Worm (Caenorhabditis elegans): Measurements from ENCODE around the gene smf-1.

The smf-1 gene

DNA sequence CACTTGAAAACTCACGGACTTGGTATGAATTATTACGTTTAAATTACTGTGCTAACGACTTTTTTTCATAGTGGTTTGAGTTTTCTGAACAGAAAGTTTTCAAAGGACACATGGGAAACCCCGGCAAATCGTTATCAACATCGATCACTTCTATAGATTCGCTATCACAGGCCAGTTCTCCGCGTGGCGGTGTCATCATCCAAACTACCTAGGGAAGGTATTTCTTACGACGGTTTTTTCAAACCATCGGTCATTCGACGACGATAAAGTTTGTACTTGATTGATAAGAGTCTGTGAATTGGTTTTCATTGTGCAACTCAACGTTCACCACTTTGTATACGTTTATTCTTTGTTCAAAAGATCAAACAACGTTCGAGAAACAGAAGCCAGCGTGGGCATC lies 21.7 kb upstream of the smf-1 start:
- TF ChIP-seq ztf-11 (tag; optimal IDR thresholded peaks at IDR 0.05) (no peak), mes-2 (tag; optimal IDR thresholded peaks at IDR 0.05; ENCODE audit: poor library complexity, severe bottlenecking) (peak; percentile 17), cey-2 (tag; optimal IDR thresholded peaks at IDR 0.05; ENCODE audit: borderline replicate concordance, insufficient read depth) (no peak), lir-3 (tag; optimal IDR thresholded peaks at IDR 0.05) (no peak), duxl-1 (tag; optimal IDR thresholded peaks at IDR 0.05; ENCODE audit: poor library complexity) (no peak), nhr-77 (tag; optimal IDR thresholded peaks at IDR 0.05) (peak; percentile 52), fos-1 (tag; optimal IDR thresholded peaks at IDR 0.05) (no peak), lin-38 (GFP tag; IDR thresholded peaks at IDR 0.05) (no peak), hlh-11 (tag; optimal IDR thresholded peaks at IDR 0.05) (peak; percentile 84), zip-2 (tag; optimal IDR thresholded peaks at IDR 0.05) (no peak), lsy-2 (tag; optimal IDR thresholded peaks at IDR 0.05) (peak in 1 of 2 experiments; percentile 3), lin-1 (GFP tag; IDR thresholded peaks at IDR 0.05) (0 out of 2 replicates have a peak, but pooled peaks have one; percentile 13), F49E8.2 (tag; optimal IDR thresholded peaks at IDR 0.05; ENCODE audit: borderline replicate concordance) (no peak), nhr-6 (tag; optimal IDR thresholded peaks at IDR 0.05) (no peak), egl-43 (GFP tag; IDR thresholded peaks at IDR 0.05) (no peak), dmd-6 (GFP tag; IDR thresholded peaks at IDR 0.05) (peak; percentile 96), zfp-2 (tag; optimal IDR thresholded peaks at IDR 0.05) (no peak), unc-130 (GFP tag; optimal IDR thresholded peaks at IDR 0.05) (no peak), vab-7 (GFP tag; IDR thresholded peaks at IDR 0.05) (no peak), nhr-41 (GFP tag; IDR thresholded peaks at IDR 0.05) (no peak), php-3 (GFP tag; IDR thresholded peaks at IDR 0.05) (peak; percentile 74), nhr-10 (tag; optimal IDR thresholded peaks at IDR 0.05) (no peak), mxl-2 (GFP tag; conservative IDR thresholded peaks at IDR 0.05) (peak; percentile 59; the same call in 1 of the 2 replicates), Y48G9A.11 (GFP tag; IDR thresholded peaks at IDR 0.05) (no peak), hlh-30 (tag; optimal IDR thresholded peaks at IDR 0.05; ENCODE audit: insufficient read depth) (peak; percentile 72), ceh-82 (tag; optimal IDR thresholded peaks at IDR 0.05) (no peak), F26F4.8 (GFP tag; conservative IDR thresholded peaks at IDR 0.05) (no peak), egl-27 (tag; optimal IDR thresholded peaks at IDR 0.05) (no peak), unc-62 (GFP tag; optimal IDR thresholded peaks at IDR 0.05 in 1 of 2) (no peak), unc-62 (tag; optimal IDR thresholded peaks at IDR 0.05) (no peak), rbr-2 (tag; optimal IDR thresholded peaks at IDR 0.05) (no peak), ces-1 (GFP tag; optimal IDR thresholded peaks at IDR 0.05) (no peak), set-16 (GFP tag; IDR thresholded peaks at IDR 0.05) (no peak), daf-16 (GFP tag; optimal IDR thresholded peaks at IDR 0.05) (no peak), daf-16 (tag; optimal IDR thresholded peaks at IDR 0.05) (peak; percentile 80), nhr-237 (tag; optimal IDR thresholded peaks at IDR 0.05) (no peak), ZK337.2 (GFP tag; IDR thresholded peaks at IDR 0.05) (no peak), daf-12 (tag; optimal IDR thresholded peaks at IDR 0.05) (no peak), dve-1 (tag; optimal IDR thresholded peaks at IDR 0.05; ENCODE audit: insufficient read depth) (peak; percentile 86), mdt-29 (GFP tag; IDR thresholded peaks at IDR 0.05) (no peak), tag-97 (GFP tag; IDR thresholded peaks at IDR 0.05) (no peak), nhr-28 (tag; optimal IDR thresholded peaks at IDR 0.05) (peak; percentile 94), unc-39 (tag; optimal IDR thresholded peaks at IDR 0.05) (no peak), dmd-9 (GFP tag; IDR thresholded peaks at IDR 0.05) (no peak), lin-29 (GFP tag; IDR thresholded peaks at IDR 0.05) (no peak), Y105C5A.15 (GFP tag; IDR thresholded peaks at IDR 0.05) (no peak), pqm-1 (tag; optimal IDR thresholded peaks at IDR 0.05) (peak; percentile 87), mxl-3 (GFP tag; optimal IDR thresholded peaks at IDR 0.05) (peak; percentile 88), spr-3 (GFP tag; optimal IDR thresholded peaks at IDR 0.05) (no peak), ceh-44 (GFP tag; IDR thresholded peaks at IDR 0.05) (no peak), mdl-1 (tag; optimal IDR thresholded peaks at IDR 0.05) (peak in 1 of 2 experiments; percentile 99), T20F7.1 (GFP tag; optimal IDR thresholded peaks at IDR 0.05) (no peak)

All from whole organism, L4 larva.